Fruit fly (Drosophila melanogaster) whole organism, embryonic: ENCODE data around the gene CG6163.

ENCODE experiments used
- Ada2b ChIP-seq: fragments of 200-800 bp; sonication (Bioruptor generic); IDR thresholded peaks from 2 replicates; pipeline ENCODE4 v1.3.6; 2022; ENCODE audit warnings: missing biosample characterization, missing genetic modification characterization
- Blimp-1 ChIP-seq: fragments of 200-800 bp; sonication (Bioruptor generic); optimal IDR thresholded peaks from 3 replicates; lab custom pipeline; 2018; ENCODE audit warnings: missing biosample characterization, missing genetic modification characterization, mild to moderate bottlenecking, moderate library complexity, missing genetic modification reagents
- CG10366 ChIP-seq: fragments of 200-800 bp; sonication (Bioruptor generic); IDR thresholded peaks from 2 replicates; pipeline ENCODE4 v1.3.6; 2022; ENCODE audit warnings: missing biosample characterization, missing genetic modification characterization
- CG11456 ChIP-seq: fragments of 200-800 bp; sonication (Bioruptor generic); IDR thresholded peaks from 3 replicates; pipeline ENCODE4 v1.3.6; 2022; ENCODE audit warnings: missing biosample characterization, missing genetic modification characterization
- CG14710 ChIP-seq: fragments of 200-800 bp; sonication (Bioruptor generic); optimal IDR thresholded peaks from 3 replicates; lab custom pipeline; 2019; ENCODE audit warnings: missing biosample characterization, mild to moderate bottlenecking, missing genetic modification characterization, moderate library complexity
- CG15601 ChIP-seq: fragments of 200-800 bp; sonication (Bioruptor generic); optimal IDR thresholded peaks from 3 replicates; lab custom pipeline; 2019; ENCODE audit warnings: missing biosample characterization, mild to moderate bottlenecking, missing genetic modification characterization, moderate library complexity
- CG1603 ChIP-seq: fragments of 200-800 bp; sonication (Bioruptor generic); optimal IDR thresholded peaks from 2 replicates; lab custom pipeline; 2019; ENCODE audit warnings: missing biosample characterization, mild to moderate bottlenecking, missing genetic modification characterization, moderate library complexity
- CG1647 ChIP-seq: fragments of 200-800 bp; sonication (Bioruptor generic); optimal IDR thresholded peaks from 3 replicates; lab custom pipeline; 2016; ENCODE audit warnings: missing biosample characterization, missing genetic modification characterization
- CG16779 ChIP-seq: fragments of 200-800 bp; sonication (Bioruptor generic); IDR thresholded peaks from 2 replicates; pipeline ENCODE4 v1.3.6; 2022; ENCODE audit warnings: missing biosample characterization, missing genetic modification characterization
- CG18764 ChIP-seq: fragments of 200-800 bp; sonication (Bioruptor generic); optimal IDR thresholded peaks from 3 replicates; lab custom pipeline; 2016; ENCODE audit warnings: missing biosample characterization, missing genetic modification characterization
- CG2199 ChIP-seq: fragments of 200-800 bp; sonication (Bioruptor generic); IDR thresholded peaks from 3 replicates; pipeline ENCODE4 v1.3.6; 2022; ENCODE audit warnings: missing biosample characterization, missing genetic modification characterization
- CG32532 ChIP-seq: fragments of 200-800 bp; sonication (Bioruptor generic); IDR thresholded peaks from 2 replicates; pipeline ENCODE4 v1.3.6; 2022; ENCODE audit warnings: missing biosample characterization, missing genetic modification characterization
- CG33557 ChIP-seq: fragments of 200-800 bp; sonication (Bioruptor generic); optimal IDR thresholded peaks from 2 replicates; lab custom pipeline; 2019; ENCODE audit warnings: missing biosample characterization, mild to moderate bottlenecking, missing genetic modification characterization, moderate library complexity
- CG34224 ChIP-seq: fragments of 200-800 bp; sonication (Bioruptor generic); IDR thresholded peaks from 3 replicates; pipeline ENCODE4 v1.3.6; 2022; ENCODE audit warnings: missing biosample characterization, missing genetic modification characterization; ENCODE audit not compliant: partially characterized antibody
- CG3847 ChIP-seq: fragments of 200-800 bp; sonication (Bioruptor generic); IDR thresholded peaks from 2 replicates; pipeline ENCODE4 v1.3.6; 2022; ENCODE audit warnings: missing biosample characterization, missing genetic modification characterization
- CG4730 ChIP-seq: fragments of 200-800 bp; sonication (Bioruptor generic); IDR thresholded peaks from 2 replicates; pipeline ENCODE4 v1.3.6; 2022; ENCODE audit warnings: missing biosample characterization, missing genetic modification characterization
- CG5180 ChIP-seq: fragments of 200-800 bp; sonication (Bioruptor generic); optimal IDR thresholded peaks from 3 replicates; lab custom pipeline; 2017; ENCODE audit warnings: missing biosample characterization, missing genetic modification characterization, mild to moderate bottlenecking, moderate library complexity, missing genetic modification reagents
- CG5245 ChIP-seq: fragments of 200-800 bp; sonication (Bioruptor generic); optimal IDR thresholded peaks from 3 replicates; lab custom pipeline; 2016; ENCODE audit warnings: missing biosample characterization, missing genetic modification characterization
- CG7271 ChIP-seq: fragments of 200-800 bp; sonication (Bioruptor generic); optimal IDR thresholded peaks from 2 replicates; lab custom pipeline; 2018; ENCODE audit warnings: missing biosample characterization, mild to moderate bottlenecking, missing genetic modification characterization, moderate library complexity
- CG7987 ChIP-seq: fragments of 200-800 bp; sonication (Bioruptor generic); optimal IDR thresholded peaks from 2 replicates; lab custom pipeline; 2018; ENCODE audit warnings: missing biosample characterization, mild to moderate bottlenecking, missing genetic modification characterization, moderate library complexity
- CG8924 ChIP-seq: fragments of 200-800 bp; optimal IDR thresholded peaks from 3 replicates; lab custom pipeline; 2019; ENCODE audit warnings: missing biosample characterization, mild to moderate bottlenecking, missing genetic modification characterization, moderate library complexity
- Dbx ChIP-seq: fragments of 200-800 bp; sonication (Bioruptor generic); IDR thresholded peaks from 3 replicates; pipeline ENCODE4 v1.3.6; 2022; ENCODE audit warnings: missing biosample characterization, missing genetic modification characterization
- Dp ChIP-seq: fragments of 200-800 bp; sonication (Bioruptor generic); optimal IDR thresholded peaks from 2 replicates; lab custom pipeline; 2018; ENCODE audit warnings: missing biosample characterization, mild to moderate bottlenecking, missing genetic modification characterization, moderate library complexity
- Ets65A ChIP-seq: fragments of 200-800 bp; sonication (Bioruptor generic); peaks from one replicate; lab custom pipeline; 2016; ENCODE audit warnings: missing biosample characterization, missing genetic modification characterization
- Gug ChIP-seq: fragments of 200-800 bp; sonication (Bioruptor generic); IDR thresholded peaks from 4 replicates; pipeline ENCODE4 v1.3.6; 2022; ENCODE audit warnings: missing biosample characterization, missing genetic modification characterization
- Mrtf ChIP-seq: fragments of 200-800 bp; sonication (Bioruptor generic); IDR thresholded peaks from 3 replicates; pipeline ENCODE4 v1.3.6; 2022; ENCODE audit warnings: missing biosample characterization, missing genetic modification characterization
- Myb ChIP-seq: fragments of 200-800 bp; sonication (Bioruptor generic); optimal IDR thresholded peaks from 2 replicates; lab custom pipeline; 2016; ENCODE audit warnings: missing biosample characterization, missing genetic modification characterization
- Ptx1 ChIP-seq: fragments of 200-800 bp; sonication (Bioruptor generic); IDR thresholded peaks from 2 replicates; pipeline ENCODE4 v1.3.6; 2022; ENCODE audit warnings: missing biosample characterization, missing genetic modification characterization
- Sox100B ChIP-seq: fragments of 200-800 bp; sonication (Bioruptor generic); optimal IDR thresholded peaks from 3 replicates; lab custom pipeline; 2018; ENCODE audit warnings: missing biosample characterization, mild to moderate bottlenecking, missing genetic modification characterization
- bab2 ChIP-seq: fragments of 200-800 bp; sonication (Bioruptor generic); optimal IDR thresholded peaks from 2 replicates; lab custom pipeline; 2016; ENCODE audit warnings: missing biosample characterization, missing genetic modification characterization
- bsh ChIP-seq, 2 experiments: fragments of 200-800 bp; sonication (Bioruptor generic); optimal IDR thresholded peaks; 2 replicates each; lab custom pipeline; 2017 to 2018; ENCODE audit warnings: mild to moderate bottlenecking in 2 of 2, missing biosample characterization in 2 of 2, missing genetic modification characterization in 2 of 2, moderate library complexity in 1 of 2
- chm ChIP-seq: fragments of 200-800 bp; sonication (Bioruptor generic); IDR thresholded peaks from 2 replicates; pipeline ENCODE4 v1.3.6; 2022; ENCODE audit warnings: missing biosample characterization, missing genetic modification characterization
- dati ChIP-seq: fragments of 200-800 bp; sonication (Bioruptor generic); IDR thresholded peaks from 2 replicates; pipeline ENCODE4 v1.3.6; 2022; ENCODE audit warnings: missing biosample characterization, missing genetic modification characterization
- gem ChIP-seq: fragments of 200-800 bp; sonication (Bioruptor generic); optimal IDR thresholded peaks from 2 replicates; lab custom pipeline; 2019; ENCODE audit warnings: missing biosample characterization, mild to moderate bottlenecking, missing genetic modification characterization, moderate library complexity
- grau ChIP-seq: fragments of 200-800 bp; optimal IDR thresholded peaks from 3 replicates; lab custom pipeline; 2019; ENCODE audit warnings: missing biosample characterization, mild to moderate bottlenecking, missing genetic modification characterization, moderate library complexity
- ind ChIP-seq: fragments of 200-800 bp; sonication (Bioruptor generic); optimal IDR thresholded peaks from 3 replicates; lab custom pipeline; 2016; ENCODE audit warnings: missing biosample characterization, missing genetic modification characterization
- klu ChIP-seq: fragments of 200-800 bp; sonication (Bioruptor generic); IDR thresholded peaks from 2 replicates; pipeline ENCODE4 v1.3.6; 2022; ENCODE audit warnings: missing biosample characterization, missing genetic modification characterization
- lov ChIP-seq, 2 experiments: fragments of 200-800 bp in 1 of 2; fragments of >200 bp in 1 of 2; sonication (Bioruptor generic) in 1 of 2; IDR thresholded peaks in 1 of 2; optimal IDR thresholded peaks in 1 of 2; 2 replicates in 1 of 2; 3 replicates in 1 of 2; pipeline versions ENCODE4 v1.3.6 to Lab custom; 2017 to 2022; ENCODE audit warnings: missing biosample characterization in 1 of 2, missing genetic modification characterization in 1 of 2
- odd ChIP-seq: fragments of 200-800 bp; sonication (Bioruptor generic); optimal IDR thresholded peaks from 2 replicates; lab custom pipeline; 2017; ENCODE audit warnings: missing biosample characterization, mild to moderate bottlenecking, missing genetic modification characterization
- psq ChIP-seq: fragments of 200-800 bp; sonication (Bioruptor generic); optimal IDR thresholded peaks from 2 replicates; lab custom pipeline; 2017; ENCODE audit warnings: missing biosample characterization, missing genetic modification characterization
- run ChIP-seq: fragments of 200-800 bp; sonication (Bioruptor generic); optimal IDR thresholded peaks from 3 replicates; lab custom pipeline; 2018; ENCODE audit warnings: missing biosample characterization, mild to moderate bottlenecking, missing genetic modification characterization
- salm ChIP-seq: fragments of 200-800 bp; sonication (Bioruptor generic); optimal IDR thresholded peaks from 2 replicates; lab custom pipeline; 2018; ENCODE audit warnings: missing biosample characterization, mild to moderate bottlenecking, missing genetic modification characterization
- sd ChIP-seq: fragments of 200-800 bp; sonication (Bioruptor generic); optimal IDR thresholded peaks from 3 replicates; lab custom pipeline; 2018; ENCODE audit warnings: missing biosample characterization, mild to moderate bottlenecking, missing genetic modification characterization, moderate library complexity
- sisA ChIP-seq: fragments of 200-800 bp; sonication (Bioruptor generic); IDR thresholded peaks from 2 replicates; pipeline ENCODE4 v1.3.6; 2022; ENCODE audit warnings: missing biosample characterization, missing genetic modification characterization
- slou ChIP-seq: fragments of 200-800 bp; sonication (Bioruptor generic); optimal IDR thresholded peaks from 3 replicates; lab custom pipeline; 2016; ENCODE audit warnings: missing biosample characterization, missing genetic modification characterization
- usp ChIP-seq: fragments of >200 bp; optimal IDR thresholded peaks from 2 replicates; lab custom pipeline; 2017; ENCODE audit warnings: missing biosample characterization, missing genetic modification characterization
- zfh1 ChIP-seq: fragments of 200-800 bp; sonication (Bioruptor generic); IDR thresholded peaks from 3 replicates; pipeline ENCODE4 v1.3.6; 2022; ENCODE audit warnings: missing biosample characterization, missing genetic modification characterization

CG6163 gene

dm6 chr3L:11317464-11317863, 47.2 kb downstream of the CG6163 start (continued):
- TF ChIP-seq odd (GFP tag; lab: Kevin White, UChicago) (peak; percentile 8), Mrtf (GFP tag; lab: Robert Waterston, UW) (no peak), CG7271 (tag; lab: Kevin White, UChicago) (no peak), CG1603 (tag; lab: Kevin White, UChicago) (peak; percentile 50), ind (GFP tag; lab: Kevin White, UChicago) (no peak), CG8924 (tag; lab: Kevin White, UChicago) (no peak), CG15601 (tag; lab: Kevin White, UChicago) (peak; percentile 24)

- TF ChIP-seq CG5245 (GFP tag; lab: Kevin White, UChicago): no peak
- no peak for TF ChIP-seq psq
- TF ChIP-seq lov (optimal IDR thresholded peaks at IDR 0.05; lab: Kevin White, UChicago): no peak
- no peak for TF ChIP-seq lov (GFP tag; IDR thresholded peaks at IDR 0.05; lab: Robert Waterston, UW)
- no peak for TF ChIP-seq CG1603 (tag; lab: Kevin White, UChicago)
- TF ChIP-seq bsh (GFP tag; optimal IDR thresholded peaks at IDR 0.05; lab: Kevin White, UChicago): peak in 1 of 2 experiments; percentile 24
- TF ChIP-seq dati: no peak
- peak; percentile 36; the same call in 1 of the 2 replicates for TF ChIP-seq Ptx1 (GFP tag; lab: Robert Waterston, UW)
- no peak for TF ChIP-seq slou
- no peak for TF ChIP-seq CG11456
- no peak for TF ChIP-seq CG1647 (GFP tag; lab: Kevin White, UChicago)
- no peak for TF ChIP-seq grau (tag; lab: Kevin White, UChicago)
- TF ChIP-seq chm (GFP tag; lab: Robert Waterston, UW): peak; percentile 13; the same call in 1 of the 2 replicates
- TF ChIP-seq Ada2b (GFP tag; lab: Robert Waterston, UW): 0 out of 2 replicates have a peak, but pooled peaks have one; percentile 17
- TF ChIP-seq CG10366 (GFP tag; lab: Robert Waterston, UW): no peak
- TF ChIP-seq CG4730 (GFP tag; lab: Robert Waterston, UW): peak; percentile 12; the same call in 1 of the 2 replicates
- TF ChIP-seq CG14710 (tag; lab: Kevin White, UChicago): no peak
- no peak for TF ChIP-seq Sox100B (GFP tag; lab: Kevin White, UChicago)
- no peak for TF ChIP-seq salm
- TF ChIP-seq CG18764 (GFP tag; lab: Kevin White, UChicago): no peak
- 0 out of 4 replicates have a peak, but pooled peaks have one; percentile 8 for TF ChIP-seq Gug
- peak; percentile 6 for TF ChIP-seq Blimp-1 (GFP tag; lab: Kevin White, UChicago)
- TF ChIP-seq CG3847: no peak
- 0 out of 3 replicates have a peak, but pooled peaks have one; percentile 35 for TF ChIP-seq Dbx (GFP tag; lab: Robert Waterston, UW)
- no peak for TF ChIP-seq Dp (GFP tag; lab: Kevin White, UChicago)
- TF ChIP-seq zfh1 (GFP tag; lab: Robert Waterston, UW): peak; percentile 55; the same call in 1 of the 3 replicates
- peak; percentile 20 for TF ChIP-seq gem (tag; lab: Kevin White, UChicago)
- TF ChIP-seq usp: no peak
- TF ChIP-seq run: no peak
- TF ChIP-seq Ets65A (GFP tag; lab: Kevin White, UChicago): peak; percentile 51
- no peak for TF ChIP-seq CG5180
- no peak for TF ChIP-seq bab2
- TF ChIP-seq CG7987 (GFP tag; lab: Kevin White, UChicago): no peak
- no peak; the same call in 1 of the 2 replicates for TF ChIP-seq klu
- TF ChIP-seq CG32532: peak; percentile 30; the same call in 1 of the 2 replicates
- no peak for TF ChIP-seq CG33557 (GFP tag; lab: Kevin White, UChicago)
- TF ChIP-seq sisA (GFP tag; lab: Robert Waterston, UW): peak; percentile 30; the same call in 1 of the 2 replicates
- TF ChIP-seq sd (tag; lab: Kevin White, UChicago): no peak
- TF ChIP-seq CG2199 (GFP tag; lab: Robert Waterston, UW): 0 out of 3 replicates have a peak, but pooled peaks have one; percentile 63
- no peak for TF ChIP-seq Myb (GFP tag; lab: Kevin White, UChicago)
- TF ChIP-seq CG16779 (GFP tag; lab: Robert Waterston, UW): no peak
- TF ChIP-seq CG34224: no peak
These were observed 49.6 kb downstream of the CG6163 start for dm6 chr3L:11314900-11315575.
